Worm (Caenorhabditis elegans): ENCODE measurements around the gene cest-34.

cest-34 gene

DNA sequence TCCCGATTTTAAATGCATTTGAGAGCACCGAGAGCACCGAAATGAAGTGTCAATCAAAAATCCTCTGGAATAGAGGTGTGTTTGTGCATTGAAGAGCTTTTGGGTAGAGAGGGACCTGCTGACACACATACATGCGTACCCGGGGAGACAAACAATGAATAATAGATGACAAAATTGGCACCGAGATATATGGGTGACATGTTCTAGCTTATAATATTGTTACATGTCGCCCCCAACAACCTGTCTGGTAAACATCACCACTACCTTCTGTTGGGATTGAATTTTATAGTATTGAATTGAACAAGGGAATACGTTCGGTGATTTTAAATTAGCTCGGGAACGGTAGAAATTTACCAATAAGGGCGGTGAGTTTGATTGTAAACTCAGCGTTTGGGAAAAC is 7.1 kb downstream of the cest-34 start:
- no peak for TF ChIP-seq hrde-1 (tag; optimal IDR thresholded peaks at IDR 0.05; ENCODE audit: borderline replicate concordance)
- TF ChIP-seq B0261.1 (tag; optimal IDR thresholded peaks at IDR 0.05) = no peak
- no peak for TF ChIP-seq lsy-27 (tag; optimal IDR thresholded peaks at IDR 0.05; ENCODE audit: borderline replicate concordance, insufficient read depth)
- TF ChIP-seq pbrm-1 (GFP tag; IDR thresholded peaks at IDR 0.05) = no peak
- TF ChIP-seq ama-1 (optimal IDR thresholded peaks at IDR 0.05) = no peak
- TF ChIP-seq ama-1 (GFP tag; optimal IDR thresholded peaks at IDR 0.05) = no peak
- TF ChIP-seq B0336.3 (GFP tag; IDR thresholded peaks at IDR 0.05) = no peak
- TF ChIP-seq Y53F4B.3 (GFP tag; IDR thresholded peaks at IDR 0.05) = no peak
- no peak for TF ChIP-seq Y53G8AR.9 (GFP tag; conservative IDR thresholded peaks at IDR 0.05)
- TF ChIP-seq T26A5.8 (tag; optimal IDR thresholded peaks at IDR 0.05) = no peak
- TF ChIP-seq egl-18 (GFP tag; IDR thresholded peaks at IDR 0.05) = no peak

ce11 chrV:6684541-6684940 is 7.9 kb downstream of the cest-34 start:
- TF ChIP-seq sdz-38 (tag; optimal IDR thresholded peaks at IDR 0.05) (no peak), Y95B8A.8 (GFP tag; IDR thresholded peaks at IDR 0.05) (no peak), nfya-1 (tag; optimal IDR thresholded peaks at IDR 0.05; ENCODE audit: borderline replicate concordance, insufficient read depth) (no peak), ekl-4 (GFP tag; IDR thresholded peaks at IDR 0.05) (no peak), madf-10 (tag; optimal IDR thresholded peaks at IDR 0.05) (no peak), unc-62 (GFP tag; optimal IDR thresholded peaks at IDR 0.05) (no peak), rpc-1 (optimal IDR thresholded peaks at IDR 0.05) (no peak), rpc-1 (tag; optimal IDR thresholded peaks at IDR 0.05) (no peak), F37B4.10 (GFP tag; IDR thresholded peaks at IDR 0.05) (no peak), ztf-3 (GFP tag; optimal IDR thresholded peaks at IDR 0.05) (no peak), T07F8.4 (tag; optimal IDR thresholded peaks at IDR 0.05) (no peak), snpc-3.4 (tag; optimal IDR thresholded peaks at IDR 0.05) (no peak), ztf-18 (tag; optimal IDR thresholded peaks at IDR 0.05) (no peak), tbx-9 (tag; optimal IDR thresholded peaks at IDR 0.05; ENCODE audit: borderline replicate concordance) (no peak), nhr-90 (tag; optimal IDR thresholded peaks at IDR 0.05) (no peak), F39B2.1 (GFP tag; IDR thresholded peaks at IDR 0.05) (no peak), T26A5.8 (tag; optimal IDR thresholded peaks at IDR 0.05) (no peak)

- no peak for TF ChIP-seq ceh-100 (GFP tag; IDR thresholded peaks at IDR 0.05)
- no peak for TF ChIP-seq cebp-1 (GFP tag; IDR thresholded peaks at IDR 0.05)
- TF ChIP-seq cebp-1 (tag; optimal IDR thresholded peaks at IDR 0.05) = no peak
- TF ChIP-seq rpc-1 (optimal IDR thresholded peaks at IDR 0.05) = no peak
- TF ChIP-seq rpc-1 (tag; optimal IDR thresholded peaks at IDR 0.05) = no peak
- TF ChIP-seq let-526 (GFP tag; IDR thresholded peaks at IDR 0.05) = 0 out of 2 replicates have a peak, but pooled peaks have one; percentile 37
Observed at ce11 chrV:6685499-6685898, 8.9 kb downstream of the cest-34 start.

DNA sequence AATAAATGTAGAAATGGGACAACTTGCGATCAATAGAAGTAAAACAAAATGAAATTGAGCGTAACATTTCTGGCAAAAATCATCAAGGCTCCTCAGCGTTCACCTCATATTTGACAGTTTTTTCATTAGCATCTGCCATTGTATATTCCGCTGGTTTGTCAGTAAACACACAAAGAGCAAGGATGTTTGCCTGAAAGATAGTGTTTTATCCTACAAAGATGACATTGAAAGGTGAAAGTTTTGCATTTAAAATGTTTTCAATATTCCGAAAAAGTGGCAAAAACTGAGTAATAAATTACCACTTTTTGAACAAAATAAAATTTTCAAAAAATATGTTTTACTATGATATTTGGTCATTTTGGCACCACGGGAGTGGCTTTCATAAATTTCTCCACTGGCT is 9.4 kb downstream of the cest-34 start:
- no peak for TF ChIP-seq cebp-2 (GFP tag; IDR thresholded peaks at IDR 0.05)
- TF ChIP-seq ceh-40 (GFP tag; IDR thresholded peaks at IDR 0.05) = no peak
- TF ChIP-seq attf-5 (GFP tag; optimal IDR thresholded peaks at IDR 0.05) = no peak
- TF ChIP-seq ceh-79 (tag; optimal IDR thresholded peaks at IDR 0.05) = no peak
- TF ChIP-seq lin-40 (tag; optimal IDR thresholded peaks at IDR 0.05) = no peak
- no peak for TF ChIP-seq snpc-1.3 (tag; optimal IDR thresholded peaks at IDR 0.05; ENCODE audit: insufficient read depth)
- no peak for TF ChIP-seq bed-1 (GFP tag; IDR thresholded peaks at IDR 0.05)
- no peak for TF ChIP-seq zfh-2 (GFP tag; conservative IDR thresholded peaks at IDR 0.05)
- TF ChIP-seq tbp1 (GFP tag; optimal IDR thresholded peaks at IDR 0.05) = no peak
- TF ChIP-seq rpc-1 (optimal IDR thresholded peaks at IDR 0.05) = no peak
- TF ChIP-seq rpc-1 (tag; optimal IDR thresholded peaks at IDR 0.05) = no peak
- TF ChIP-seq die-1 (tag; optimal IDR thresholded peaks at IDR 0.05) = no peak
- TF ChIP-seq F55B11.4 (tag; optimal IDR thresholded peaks at IDR 0.05; ENCODE audit: borderline replicate concordance, insufficient read depth) = no peak
- no peak for TF ChIP-seq madf-10 (tag; optimal IDR thresholded peaks at IDR 0.05)
- TF ChIP-seq gei-17 (GFP tag; optimal IDR thresholded peaks at IDR 0.05) = no peak
- no peak for TF ChIP-seq Y67H2A.10 (GFP tag; conservative IDR thresholded peaks at IDR 0.05)
- TF ChIP-seq mel-28 (tag; optimal IDR thresholded peaks at IDR 0.05; ENCODE audit: borderline replicate concordance) = no peak
